Fruit fly (Drosophila melanogaster) whole organism, larva: ENCODE data around the gene CG31381.

Source experiments
- noc ChIP-seq: fragments of 200-800 bp; sonication (Bioruptor generic); optimal IDR thresholded peaks from 3 replicates; lab custom pipeline; 2019; ENCODE audit warnings: missing biosample characterization, mild to moderate bottlenecking, missing genetic modification characterization, moderate library complexity

CG31381 gene

dm6 chr3R:24900816-24901215, 24.0 kb downstream of the CG31381 start, which contains the start of gene CG10845:
TSS of gene CG10845 (plus strand) at chr3R:24901116.
- no peak for TF ChIP-seq noc (tag; lab: Kevin White, UChicago)

DNA sequence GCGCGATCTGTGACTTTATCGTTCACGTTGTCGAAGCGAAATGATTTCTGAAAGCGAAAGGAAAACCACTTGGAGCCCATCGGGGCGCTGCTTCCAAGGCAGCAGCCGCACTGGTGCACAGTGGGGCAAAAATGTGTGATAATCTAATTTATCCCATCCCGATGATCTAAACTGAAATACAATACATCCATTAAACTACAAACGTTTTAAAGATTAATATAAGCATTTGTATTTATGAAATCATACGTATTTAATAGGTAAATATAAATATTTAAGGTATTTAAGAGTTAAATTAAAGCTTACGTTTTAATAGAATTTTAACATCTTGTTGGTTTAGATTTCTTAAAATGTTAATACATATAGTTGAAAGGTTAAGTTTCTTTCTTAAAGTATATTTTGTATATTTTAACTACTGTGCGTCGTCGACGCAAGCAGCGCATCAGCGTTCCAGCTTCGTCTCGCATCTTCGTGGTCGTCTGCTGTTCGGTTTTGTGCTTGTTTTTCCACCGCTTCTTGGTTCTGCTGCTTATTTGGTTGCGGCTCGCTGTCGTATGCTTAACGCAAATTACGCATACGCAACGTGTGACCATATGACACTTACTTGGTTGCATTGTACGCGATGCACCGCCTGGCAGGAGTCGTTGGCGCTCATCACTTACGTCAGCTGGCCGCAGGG, 29.3 kb downstream of the CG31381 start, which contains the start of gene CG13643:
TSS of gene CG13643 (minus strand) at position 46 of the 676 bp plus-strand sequence.
- no peak for TF ChIP-seq noc (tag; lab: Kevin White, UChicago)

dm6 chr3R:24906648-24907047, 29.8 kb downstream of the CG31381 start:
- TF ChIP-seq noc (tag; lab: Kevin White, UChicago) = no peak

DNA sequence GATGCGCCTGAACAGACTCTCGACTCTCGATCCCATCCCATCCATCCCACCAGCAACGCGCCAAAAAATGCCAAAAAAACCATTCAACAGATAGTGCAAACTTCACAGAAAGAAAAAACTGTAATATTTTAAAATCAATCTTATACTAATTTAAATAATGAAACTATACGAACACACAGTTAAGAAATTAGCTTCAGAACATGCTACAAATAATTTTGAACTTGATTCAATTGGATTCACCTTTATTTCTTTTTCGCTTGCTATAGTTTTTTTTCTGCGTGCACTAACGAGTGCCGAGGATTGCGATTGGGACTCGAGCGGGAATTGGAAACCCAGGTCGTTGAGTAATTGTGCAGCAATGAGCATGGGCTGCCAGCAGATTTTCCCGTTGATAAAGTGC, 31.2 kb downstream of the CG31381 start:
- TF ChIP-seq noc (tag; lab: Kevin White, UChicago) = no peak

- no peak for TF ChIP-seq noc (tag; lab: Kevin White, UChicago)
These were observed 33.3 kb downstream of the CG31381 start for dm6 chr3R:24910097-24910496.

- TF ChIP-seq noc (tag; lab: Kevin White, UChicago) = no peak
These were observed 38.0 kb downstream of the CG31381 start for dm6 chr3R:24914864-24915263.

dm6 chr3R:24917814-24918636, 41.2 kb downstream of the CG31381 start, which contains the start of the genes PIG-S, sud1 and CG11168:
TSS of gene PIG-S (minus strand) at chr3R:24917864.
TSS of gene sud1 (minus strand) at chr3R:24917864.
TSS of gene CG11168 (plus strand) at chr3R:24918106.
- peak; percentile 50 for TF ChIP-seq noc (tag; lab: Kevin White, UChicago)

DNA sequence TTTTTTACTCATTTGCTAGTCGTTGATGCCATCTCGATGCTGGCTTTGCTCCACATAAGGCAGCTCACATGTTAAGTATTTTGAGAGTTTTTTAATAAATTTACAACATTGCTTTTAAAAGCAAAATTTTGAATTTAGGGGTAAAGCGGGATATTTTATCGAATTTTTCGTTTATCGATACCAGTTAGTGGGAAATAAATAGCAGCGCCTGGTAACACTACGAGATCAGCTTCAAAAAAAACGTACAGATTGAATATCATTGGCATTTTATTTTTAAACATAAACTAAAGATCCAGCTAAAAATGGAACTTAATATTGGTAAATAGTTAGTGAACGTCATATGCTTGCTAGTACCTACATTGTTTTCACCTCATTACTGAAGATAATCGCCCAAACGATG, 45.4 kb downstream of the CG31381 start, which contains the start of gene Mink:
TSS of gene Mink (plus strand) at position 204 of the 400 bp plus-strand sequence.
- TF ChIP-seq noc (tag; lab: Kevin White, UChicago) = no peak

dm6 chr3R:24924916-24925315, 48.1 kb downstream of the CG31381 start, which contains the start of gene Trf4-2:
TSS of gene Trf4-2 (plus strand) at chr3R:24925216.
- no peak for TF ChIP-seq noc (tag; lab: Kevin White, UChicago)

DNA sequence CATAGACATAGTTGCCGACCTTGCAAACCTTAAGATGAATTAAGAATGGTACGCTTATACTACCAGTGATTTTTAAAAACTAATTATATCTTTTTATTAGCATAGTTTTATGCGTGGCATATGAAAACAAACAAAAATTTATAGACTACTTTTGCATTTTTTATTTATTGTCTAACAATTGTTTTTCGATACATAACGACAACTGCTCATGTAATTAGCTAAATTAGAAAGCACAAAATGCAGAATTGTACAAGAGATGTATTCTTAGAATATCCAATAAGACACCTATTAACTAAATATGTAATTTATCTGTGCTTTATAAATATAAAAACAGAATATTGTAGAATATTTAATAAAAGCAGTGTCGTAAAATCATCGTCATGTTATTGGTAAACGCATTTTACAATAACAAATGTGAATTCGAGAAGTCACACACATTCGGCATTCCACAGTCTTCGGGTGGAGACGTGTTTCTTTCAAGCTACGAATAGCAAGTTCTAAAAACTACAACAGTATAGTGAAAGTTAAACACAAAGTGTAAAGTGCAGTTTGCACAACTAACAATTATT, 50.0 kb downstream of the CG31381 start:
- TF ChIP-seq noc (tag; lab: Kevin White, UChicago) = no peak
